Worm (Caenorhabditis elegans) whole organism, mixed stage, embryonic: ENCODE data around the gene ogt-1.

ENCODE experiments used
- flh-1 ChIP-seq: fragments of 200-800 bp; sonication (Bioruptor generic); optimal IDR thresholded peaks from 2 replicates; lab custom pipeline; 2018; ENCODE audit warnings: mild to moderate bottlenecking, missing genetic modification characterization, moderate library complexity, missing compliant biosample characterization
- lin-13 ChIP-seq: fragments of 150-350 bp; optimal IDR thresholded peaks from 2 replicates; lab custom pipeline; 2014; ENCODE audit warnings: missing biosample characterization, missing genetic modification characterization
- nhr-12 ChIP-seq: fragments of 150-350 bp; optimal IDR thresholded peaks from 2 replicates; lab custom pipeline; 2014; ENCODE audit warnings: missing biosample characterization, missing genetic modification characterization
- ztf-11 ChIP-seq: fragments of 150-350 bp; optimal IDR thresholded peaks from 2 replicates; lab custom pipeline; 2014; ENCODE audit warnings: missing biosample characterization, missing genetic modification characterization

ce11 chrIII:7162065-7162762 lies 8.6 kb upstream of the ogt-1 start, which contains the start of the genes syf-2 and K04G7.1:
- TF ChIP-seq flh-1 (GFP tag; lab: Kevin White, UChicago) (no peak), ztf-11 (tag; lab: Kevin White, UChicago) (no peak), nhr-12 (no peak), lin-13 (tag; lab: Kevin White, UChicago) (peak; percentile 96)
